Fruit fly (Drosophila melanogaster): ENCODE measurements around the gene Polr2B.
A peak's percentile ranks its signal among the peaks of the same experiment; 100 is the strongest.

The Polr2B gene

DNA sequence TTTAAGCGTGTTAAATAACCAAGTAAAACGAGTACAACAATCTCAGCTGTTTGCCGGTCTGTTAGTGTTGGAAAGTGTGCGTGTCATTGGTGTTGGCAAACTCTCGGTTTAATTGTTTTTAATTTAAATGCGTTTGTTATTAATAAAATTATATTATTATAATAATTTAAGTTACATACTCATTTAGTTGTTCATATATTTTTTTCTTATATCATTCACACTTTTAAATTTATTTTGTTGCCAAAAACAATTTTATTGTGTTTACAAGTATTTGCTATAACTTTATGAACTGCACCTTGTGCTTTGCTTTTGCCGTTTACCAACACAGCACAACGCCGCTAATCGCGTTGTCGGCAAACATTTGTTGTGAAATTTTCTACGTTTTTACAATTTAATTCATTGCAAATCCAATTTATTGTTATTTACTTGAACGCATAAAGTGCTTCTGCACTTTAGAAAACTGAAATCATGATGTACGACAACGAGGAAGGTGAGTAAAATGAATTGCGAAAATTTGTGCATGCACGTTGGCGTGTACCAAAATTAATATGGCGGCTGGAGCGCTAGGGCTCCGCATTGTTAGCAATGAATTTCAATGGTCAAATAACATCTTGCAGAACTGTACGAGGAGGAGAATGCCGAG is at the start of gene Polr2B, which contains the start of gene 140up (continued):
- TF ChIP-seq Aef1 (GFP tag; IDR thresholded peaks at IDR 0.05) (peak; percentile 93), abd-A (tag; optimal IDR thresholded peaks at IDR 0.05) (no peak), E2f1 (GFP tag; IDR thresholded peaks at IDR 0.05) (peak; percentile 93), Doc3 (GFP tag; IDR thresholded peaks at IDR 0.05; ENCODE audit: partially characterized antibody) (no peak), CG3163 (GFP tag; optimal IDR thresholded peaks at IDR 0.05) (peak; percentile 23), Tbp (GFP tag; optimal IDR thresholded peaks at IDR 0.05) (no peak), salm (tag; optimal IDR thresholded peaks at IDR 0.05) (peak; percentile 78), Dad (GFP tag; optimal IDR thresholded peaks at IDR 0.05) (peak; percentile 52), CHES-1-like (GFP tag; optimal IDR thresholded peaks at IDR 0.05) (peak; percentile 76), CG1603 (tag; optimal IDR thresholded peaks at IDR 0.05) (no peak), da (GFP tag; optimal IDR thresholded peaks at IDR 0.05) (peak; percentile 49), CG10654 (GFP tag; optimal IDR thresholded peaks at IDR 0.05) (peak; percentile 94), Oaz (GFP tag; IDR thresholded peaks at IDR 0.05) (peak; percentile 63), Dref (GFP tag; IDR thresholded peaks at IDR 0.05) (peak; percentile 31; the same call in 1 of the 2 replicates), mirr (GFP tag; optimal IDR thresholded peaks at IDR 0.05) (peak; percentile 47), bowl (GFP tag; IDR thresholded peaks at IDR 0.05) (peak; percentile 72; the same call in 1 of the 2 replicates), ken (GFP tag; IDR thresholded peaks at IDR 0.05) (peak; percentile 92; the same call in 2 of the 3 replicates), Ets97D (GFP tag; optimal IDR thresholded peaks at IDR 0.05) (peak; percentile 58), CG5953 (GFP tag; IDR thresholded peaks at IDR 0.05) (peak; percentile 59), Bteb2 (GFP tag; optimal IDR thresholded peaks at IDR 0.05) (peak; percentile 52), CG18011 (GFP tag; optimal IDR thresholded peaks at IDR 0.05) (peak; percentile 83), PHDP (tag; optimal IDR thresholded peaks at IDR 0.05) (peak; percentile 95), Camta (GFP tag; optimal IDR thresholded peaks at IDR 0.05) (peak; percentile 70), dpn (GFP tag; optimal IDR thresholded peaks at IDR 0.05) (peak; percentile 83 to 95), CG7372 (GFP tag; IDR thresholded peaks at IDR 0.05) (peak; percentile 93), MESR4 (GFP tag; optimal IDR thresholded peaks at IDR 0.05) (peak; percentile 91), rib (GFP tag; IDR thresholded peaks at IDR 0.05) (peak; percentile 92), CG3726 (GFP tag; IDR thresholded peaks at IDR 0.05) (peak; percentile 67; the same call in 2 of the 3 replicates), maf-S (GFP tag; optimal IDR thresholded peaks at IDR 0.05) (peak; percentile 75), Ets65A (GFP tag) (peak; percentile 94), CG14860 (GFP tag; IDR thresholded peaks at IDR 0.05; ENCODE audit: partially characterized antibody) (no peak), CrebB (tag; optimal IDR thresholded peaks at IDR 0.05) (peak; percentile 76), C15 (GFP tag; IDR thresholded peaks at IDR 0.05) (peak; percentile 61; the same call in 1 of the 3 replicates), zen2 (GFP tag; IDR thresholded peaks at IDR 0.05; ENCODE audit: partially characterized antibody) (no peak), Dll (GFP tag; IDR thresholded peaks at IDR 0.05; ENCODE audit: partially characterized antibody) (0 out of 4 replicates have a peak, but pooled peaks have one; percentile 27), sisA (GFP tag; IDR thresholded peaks at IDR 0.05) (peak; percentile 93), CG12391 (tag; optimal IDR thresholded peaks at IDR 0.05) (peak; percentile 97), CG17802 (tag; optimal IDR thresholded peaks at IDR 0.05) (peak; percentile 76), Ptx1 (GFP tag; IDR thresholded peaks at IDR 0.05) (peak; percentile 97), Dbx (GFP tag; IDR thresholded peaks at IDR 0.05) (peak; percentile 97), Antp (GFP tag; optimal IDR thresholded peaks at IDR 0.05) (peak; percentile 87), hkb (optimal IDR thresholded peaks at IDR 0.05) (no peak), hkb (GFP tag; IDR thresholded peaks at IDR 0.05) (peak; percentile 90), HLHmδ (GFP tag; optimal IDR thresholded peaks at IDR 0.05) (no peak), bcd (GFP tag; optimal IDR thresholded peaks at IDR 0.05) (peak; percentile 93), CG32772 (GFP tag; IDR thresholded peaks at IDR 0.05) (peak; percentile 93), CG6689 (GFP tag; IDR thresholded peaks at IDR 0.05) (peak; percentile 95), H2.0 (GFP tag; IDR thresholded peaks at IDR 0.05) (peak; percentile 87), Sin3A (optimal IDR thresholded peaks at IDR 0.05) (peak; percentile 29), nmo (GFP tag; optimal IDR thresholded peaks at IDR 0.05) (peak; percentile 95), ATbp (GFP tag; optimal IDR thresholded peaks at IDR 0.05) (peak; percentile 81)

All from whole organism, embryonic.